Fruit fly (Drosophila melanogaster) whole organism, prepupa: Measurements from ENCODE around the gene CG6000.

Source experiments
- Blimp-1 ChIP-seq: fragments of 200-800 bp; sonication (Bioruptor generic); optimal IDR thresholded peaks from 3 replicates; lab custom pipeline; 2017; ENCODE audit warnings: missing biosample characterization, missing genetic modification characterization, mild to moderate bottlenecking, moderate library complexity, missing genetic modification reagents
- CG10631 ChIP-seq: fragments of 200-800 bp; sonication (Bioruptor generic); optimal IDR thresholded peaks from 2 replicates; lab custom pipeline; 2016; ENCODE audit warnings: missing biosample characterization, missing genetic modification characterization
- CG10669 ChIP-seq: fragments of 200-800 bp; sonication (Bioruptor generic); optimal IDR thresholded peaks from 3 replicates; lab custom pipeline; 2018; ENCODE audit warnings: missing biosample characterization, mild to moderate bottlenecking, missing genetic modification characterization, moderate library complexity
- CG11294 ChIP-seq: fragments of 200-800 bp; sonication (Bioruptor generic); IDR thresholded peaks from 2 replicates; pipeline ENCODE4 v1.3.6; 2022; ENCODE audit warnings: missing biosample characterization, missing genetic modification characterization
- CG11762 ChIP-seq: fragments of 200-800 bp; sonication (Bioruptor generic); optimal IDR thresholded peaks from 3 replicates; lab custom pipeline; 2016; ENCODE audit warnings: missing biosample characterization, missing genetic modification characterization; ENCODE audit not compliant: insufficient read depth
- CG11902 ChIP-seq: fragments of 200-800 bp; sonication (Bioruptor generic); optimal IDR thresholded peaks from 3 replicates; lab custom pipeline; 2016; ENCODE audit warnings: missing biosample characterization, missing genetic modification characterization
- CG15336 ChIP-seq: fragments of 200-800 bp; sonication (Bioruptor generic); IDR thresholded peaks from 2 replicates; pipeline ENCODE4 v1.3.6; 2022; ENCODE audit warnings: missing biosample characterization, missing genetic modification characterization
- CG1621 ChIP-seq: fragments of 200-800 bp; sonication (Bioruptor generic); optimal IDR thresholded peaks from 3 replicates; lab custom pipeline; 2018; ENCODE audit warnings: missing biosample characterization, mild to moderate bottlenecking, missing genetic modification characterization
- CG32006 ChIP-seq: fragments of 200-800 bp; sonication (Bioruptor generic); optimal IDR thresholded peaks from 3 replicates; lab custom pipeline; 2017; ENCODE audit warnings: missing biosample characterization, mild to moderate bottlenecking, missing genetic modification characterization
- CG3919 ChIP-seq: fragments of 200-800 bp; sonication (Bioruptor generic); optimal IDR thresholded peaks from 3 replicates; lab custom pipeline; 2016; ENCODE audit warnings: missing biosample characterization, missing genetic modification characterization
- CG4318 ChIP-seq: fragments of 200-800 bp; sonication (Bioruptor generic); optimal IDR thresholded peaks from 3 replicates; lab custom pipeline; 2017; ENCODE audit warnings: missing biosample characterization, mild to moderate bottlenecking, missing genetic modification characterization
- CG6163 ChIP-seq: fragments of 200-800 bp; sonication (Bioruptor generic); IDR thresholded peaks from 3 replicates; pipeline ENCODE4 v1.3.6; 2022; ENCODE audit warnings: missing biosample characterization, missing genetic modification characterization
- CG6276 ChIP-seq: fragments of 200-800 bp; sonication (Bioruptor generic); optimal IDR thresholded peaks from 2 replicates; lab custom pipeline; 2017; ENCODE audit warnings: missing biosample characterization, mild to moderate bottlenecking, missing genetic modification characterization
- CG6792 ChIP-seq: fragments of 200-800 bp; sonication (Bioruptor generic); optimal IDR thresholded peaks from 3 replicates; lab custom pipeline; 2016; ENCODE audit warnings: missing biosample characterization, missing genetic modification characterization
- CG6808 ChIP-seq: fragments of 200-800 bp; sonication (Bioruptor generic); optimal IDR thresholded peaks from 3 replicates; lab custom pipeline; 2017; ENCODE audit warnings: missing biosample characterization, missing genetic modification characterization, mild to moderate bottlenecking, moderate library complexity, missing genetic modification reagents
- CG6854 ChIP-seq: fragments of 200-800 bp; sonication (Bioruptor generic); optimal IDR thresholded peaks from 2 replicates; lab custom pipeline; 2017; ENCODE audit warnings: missing biosample characterization, mild to moderate bottlenecking, missing genetic modification characterization
- CG7368 ChIP-seq: fragments of 200-800 bp; sonication (Bioruptor generic); optimal IDR thresholded peaks from 3 replicates; lab custom pipeline; 2016; ENCODE audit warnings: missing biosample characterization, missing genetic modification characterization
- CG8119 ChIP-seq: fragments of 200-800 bp; sonication (Bioruptor generic); IDR thresholded peaks from 3 replicates; pipeline ENCODE4 v1.3.6; 2022; ENCODE audit warnings: missing biosample characterization, missing genetic modification characterization
- CG9139 ChIP-seq: fragments of 200-800 bp; sonication (Bioruptor generic); optimal IDR thresholded peaks from 3 replicates; lab custom pipeline; 2017; ENCODE audit warnings: missing biosample characterization, mild to moderate bottlenecking, missing genetic modification characterization
- Eip75B ChIP-seq: fragments of 200-800 bp; sonication (Bioruptor generic); optimal IDR thresholded peaks from 3 replicates; lab custom pipeline; 2016; ENCODE audit warnings: missing biosample characterization, missing genetic modification characterization
- Eip78C ChIP-seq: fragments of 200-800 bp; sonication (Bioruptor generic); peaks from one replicate; lab custom pipeline; 2016; ENCODE audit warnings: missing biosample characterization, missing genetic modification characterization
- Eip93F ChIP-seq: fragments of 200-800 bp; sonication (Bioruptor generic); optimal IDR thresholded peaks from 2 replicates; lab custom pipeline; 2016; ENCODE audit warnings: missing biosample characterization, mild to moderate bottlenecking, missing genetic modification characterization
- Ets21C ChIP-seq: fragments of 200-800 bp; sonication (Bioruptor generic); optimal IDR thresholded peaks from 3 replicates; lab custom pipeline; 2016; ENCODE audit warnings: missing biosample characterization, missing genetic modification characterization
- Ets96B ChIP-seq: fragments of 200-800 bp; optimal IDR thresholded peaks from 2 replicates; lab custom pipeline; 2019; ENCODE audit warnings: missing biosample characterization, mild to moderate bottlenecking, missing genetic modification characterization, moderate library complexity
- Gug ChIP-seq: fragments of 200-800 bp; sonication (Bioruptor generic); IDR thresholded peaks from 2 replicates; pipeline ENCODE4 v1.3.6; 2022; ENCODE audit warnings: missing biosample characterization, missing genetic modification characterization
- Hr4 ChIP-seq: fragments of 200-800 bp; sonication (Bioruptor generic); optimal IDR thresholded peaks from 3 replicates; lab custom pipeline; 2016; ENCODE audit warnings: missing biosample characterization, missing genetic modification characterization
- Lpt ChIP-seq: fragments of 200-800 bp; sonication (Bioruptor generic); optimal IDR thresholded peaks from 3 replicates; lab custom pipeline; 2016; ENCODE audit warnings: missing biosample characterization, missing genetic modification characterization
- Met ChIP-seq: fragments of 200-800 bp; sonication (Bioruptor generic); optimal IDR thresholded peaks from 3 replicates; lab custom pipeline; 2016; ENCODE audit warnings: missing biosample characterization, missing genetic modification characterization
- Smox ChIP-seq: fragments of 200-800 bp; sonication (Bioruptor generic); optimal IDR thresholded peaks from 3 replicates; lab custom pipeline; 2016; ENCODE audit warnings: missing biosample characterization, missing genetic modification characterization
- Sox102F ChIP-seq: fragments of 200-800 bp; sonication (Bioruptor generic); optimal IDR thresholded peaks from 2 replicates; lab custom pipeline; 2016; ENCODE audit warnings: missing biosample characterization, mild to moderate bottlenecking, missing genetic modification characterization
- Sox14 ChIP-seq: fragments of 200-800 bp; sonication (Bioruptor generic); optimal IDR thresholded peaks from 3 replicates; lab custom pipeline; 2016; ENCODE audit warnings: missing biosample characterization, missing genetic modification characterization
- Sox15 ChIP-seq: fragments of 200-800 bp; sonication (Bioruptor generic); optimal IDR thresholded peaks from 3 replicates; lab custom pipeline; 2016; ENCODE audit warnings: missing biosample characterization, missing genetic modification characterization
- cyc ChIP-seq: fragments of 200-800 bp; sonication (Bioruptor generic); optimal IDR thresholded peaks from 3 replicates; lab custom pipeline; 2016; ENCODE audit warnings: missing biosample characterization, missing genetic modification characterization
- dsx ChIP-seq: fragments of 200-800 bp; optimal IDR thresholded peaks from 3 replicates; lab custom pipeline; 2019; ENCODE audit warnings: missing biosample characterization, mild to moderate bottlenecking, missing genetic modification characterization, moderate library complexity; ENCODE audit not compliant: poor library complexity, severe bottlenecking
- eg ChIP-seq: fragments of 200-800 bp; sonication (Bioruptor generic); IDR thresholded peaks from 3 replicates; pipeline ENCODE4 v1.3.6; 2022; ENCODE audit warnings: missing biosample characterization, missing genetic modification characterization
- esn ChIP-seq: fragments of 200-800 bp; sonication (Bioruptor generic); optimal IDR thresholded peaks from 2 replicates; lab custom pipeline; 2016; ENCODE audit warnings: missing biosample characterization, mild to moderate bottlenecking, missing genetic modification characterization, moderate library complexity
- fd85E ChIP-seq: fragments of 200-800 bp; sonication (Bioruptor generic); optimal IDR thresholded peaks from 3 replicates; lab custom pipeline; 2016; ENCODE audit warnings: missing biosample characterization, missing genetic modification characterization
- fkh ChIP-seq: fragments of 200-800 bp; sonication (Bioruptor generic); optimal IDR thresholded peaks from 3 replicates; lab custom pipeline; 2017; ENCODE audit warnings: missing biosample characterization, mild to moderate bottlenecking, missing genetic modification characterization, moderate library complexity
- net ChIP-seq: fragments of 200-800 bp; sonication (Bioruptor generic); optimal IDR thresholded peaks from 3 replicates; lab custom pipeline; 2016; ENCODE audit warnings: missing biosample characterization, missing genetic modification characterization
- salr ChIP-seq, 2 experiments: fragments of 200-800 bp; sonication (Bioruptor generic); optimal IDR thresholded peaks; 3 replicates each; lab custom pipeline; 2016 to 2018; ENCODE audit warnings: missing biosample characterization in 2 of 2, missing genetic modification characterization in 2 of 2, mild to moderate bottlenecking in 1 of 2
- ss ChIP-seq, 2 experiments: fragments of 200-800 bp; sonication (Bioruptor generic); optimal IDR thresholded peaks; 2 replicates in 1 of 2; 3 replicates in 1 of 2; lab custom pipeline; 2017 to 2018; ENCODE audit warnings: mild to moderate bottlenecking in 2 of 2, missing biosample characterization in 2 of 2, missing genetic modification characterization in 2 of 2, moderate library complexity in 1 of 2
- svp ChIP-seq: fragments of 200-800 bp; sonication (Bioruptor generic); peaks from one replicate; lab custom pipeline; 2016; ENCODE audit warnings: missing biosample characterization, missing genetic modification characterization
- vri ChIP-seq: fragments of 200-800 bp; sonication (Bioruptor generic); optimal IDR thresholded peaks from 3 replicates; lab custom pipeline; 2016; ENCODE audit warnings: missing biosample characterization, mild to moderate bottlenecking, missing genetic modification characterization

CG6000 gene

DNA sequence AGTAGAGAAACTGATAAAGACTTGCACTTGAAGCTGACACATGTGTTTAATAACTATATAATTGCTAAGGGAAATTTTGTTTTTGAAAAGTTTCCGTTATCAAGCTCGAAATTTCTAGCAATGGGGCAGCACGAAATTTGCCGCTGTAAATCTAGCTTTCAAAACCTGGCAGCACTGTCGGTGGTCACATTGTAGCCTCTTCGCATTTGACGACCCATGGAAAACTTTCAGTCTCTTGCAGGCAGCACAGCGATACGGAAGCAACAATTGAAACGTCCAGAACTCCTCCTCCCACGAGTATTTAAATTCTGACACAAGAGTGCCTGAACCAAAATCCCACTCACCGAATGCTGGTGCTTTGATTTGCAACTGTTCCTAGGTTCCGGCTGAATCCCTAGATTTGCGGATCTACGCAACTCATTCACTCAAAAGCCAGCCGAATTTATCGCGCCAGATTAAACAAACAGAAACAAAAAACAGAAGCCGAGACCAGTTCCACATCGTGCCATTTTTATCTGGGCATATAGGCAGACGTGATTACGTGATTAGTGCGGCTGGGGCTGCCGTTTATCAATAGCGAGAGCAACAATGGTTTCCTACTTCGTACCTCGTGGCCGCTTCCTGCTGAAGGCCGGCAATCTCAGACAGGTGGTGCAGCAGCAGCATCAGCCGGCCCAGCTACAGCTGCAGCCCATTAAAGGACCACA lies 2.6 kb upstream of the CG6000 start:
- peak; percentile 24 for TF ChIP-seq fkh (GFP tag; lab: Kevin White, UChicago)
- peak; percentile 65 for TF ChIP-seq CG6808 (GFP tag; lab: Kevin White, UChicago)
- TF ChIP-seq CG6163 (GFP tag; lab: Robert Waterston, UW), result peak; percentile 52; the same call in 2 of the 3 replicates
- TF ChIP-seq svp (GFP tag; lab: Kevin White, UChicago), result peak; percentile 88
- peak; percentile 22 for TF ChIP-seq vri
- TF ChIP-seq eg, result peak; percentile 36; the same call in 1 of the 3 replicates
- 0 out of 3 replicates have a peak, but pooled peaks have one; percentile 21 for TF ChIP-seq CG8119 (GFP tag; lab: Robert Waterston, UW)
- no peak for TF ChIP-seq Sox102F (GFP tag; lab: Kevin White, UChicago)
- peak in 1 of 2 experiments; percentile 47 for TF ChIP-seq ss (GFP tag; optimal IDR thresholded peaks at IDR 0.05; lab: Kevin White, UChicago)
- TF ChIP-seq salr (GFP tag; optimal IDR thresholded peaks at IDR 0.05; lab: Kevin White, UChicago), result no peak
- no peak for TF ChIP-seq Hr4 (GFP tag; lab: Kevin White, UChicago)
- no peak for TF ChIP-seq Smox
- TF ChIP-seq dsx (GFP tag; lab: Kevin White, UChicago), result peak; percentile 77
- TF ChIP-seq, all 60 proteins: peak for 9

- TF ChIP-seq CG11902 (GFP tag; lab: Kevin White, UChicago), result no peak
- peak; percentile 55 for TF ChIP-seq Eip93F (GFP tag; lab: Kevin White, UChicago)
- TF ChIP-seq svp (GFP tag; lab: Kevin White, UChicago), result peak; percentile 99
- peak; percentile 55 for TF ChIP-seq vri
These were observed 587 bp upstream of the CG6000 start for dm6 chr3R:24053506-24054102.

dm6 chr3R:24057188-24057587 lies 3.0 kb downstream of the CG6000 start, which contains the start of gene Hsp68:
TSS of gene Hsp68 (minus strand) at chr3R:24057310.
- no peak for TF ChIP-seq CG6276 (GFP tag; lab: Kevin White, UChicago)
- no peak for TF ChIP-seq Eip78C (GFP tag; lab: Kevin White, UChicago)
- TF ChIP-seq Hr4 (GFP tag; lab: Kevin White, UChicago), result no peak
- peak; percentile 32 for TF ChIP-seq Sox14
- no peak for TF ChIP-seq CG10669
- TF ChIP-seq Eip75B (GFP tag; lab: Kevin White, UChicago), result no peak
- peak; percentile 40 for TF ChIP-seq CG1621
- no peak for TF ChIP-seq CG15336 (GFP tag; lab: Robert Waterston, UW)
- TF ChIP-seq ss (GFP tag; optimal IDR thresholded peaks at IDR 0.05; lab: Kevin White, UChicago), result peak in 1 of 2 experiments; percentile 49
- TF ChIP-seq Lpt (GFP tag; lab: Kevin White, UChicago), result no peak
- no peak for TF ChIP-seq Gug (GFP tag; lab: Robert Waterston, UW)
- no peak for TF ChIP-seq Met (GFP tag; lab: Kevin White, UChicago)
- no peak for TF ChIP-seq CG9139 (GFP tag; lab: Kevin White, UChicago)
- no peak for TF ChIP-seq CG10631 (GFP tag; lab: Kevin White, UChicago)
- TF ChIP-seq net (GFP tag; lab: Kevin White, UChicago), result no peak
- no peak for TF ChIP-seq CG4318
- no peak for TF ChIP-seq Sox15 (GFP tag; lab: Kevin White, UChicago)
- TF ChIP-seq CG6808 (GFP tag; lab: Kevin White, UChicago), result peak; percentile 43
- TF ChIP-seq Sox102F (GFP tag; lab: Kevin White, UChicago), result no peak
- TF ChIP-seq dsx (GFP tag; lab: Kevin White, UChicago), result peak; percentile 55
- TF ChIP-seq Ets96B, result no peak
- TF ChIP-seq cyc (GFP tag; lab: Kevin White, UChicago), result no peak
- TF ChIP-seq Ets21C (GFP tag; lab: Kevin White, UChicago), result no peak
- TF ChIP-seq fd85E, result no peak
- peak; percentile 87 for TF ChIP-seq svp (GFP tag; lab: Kevin White, UChicago)
- no peak for TF ChIP-seq Eip93F (GFP tag; lab: Kevin White, UChicago)
- no peak for TF ChIP-seq Blimp-1 (GFP tag; lab: Kevin White, UChicago)
- TF ChIP-seq esn (GFP tag; lab: Kevin White, UChicago), result peak; percentile 8
- peak; percentile 68 for TF ChIP-seq CG6854
- TF ChIP-seq CG32006 (GFP tag; lab: Kevin White, UChicago), result no peak
- no peak for TF ChIP-seq CG6163 (GFP tag; lab: Robert Waterston, UW)
- no peak for TF ChIP-seq Smox
- no peak for TF ChIP-seq CG11762 (GFP tag; lab: Kevin White, UChicago)
- TF ChIP-seq CG11294, result no peak
- TF ChIP-seq CG3919 (GFP tag; lab: Kevin White, UChicago), result no peak
- no peak for TF ChIP-seq CG6792 (GFP tag; lab: Kevin White, UChicago)
- peak; percentile 28 for TF ChIP-seq fkh (GFP tag; lab: Kevin White, UChicago)
- no peak for TF ChIP-seq salr (GFP tag; optimal IDR thresholded peaks at IDR 0.05; lab: Kevin White, UChicago)
- TF ChIP-seq CG7368, result no peak
- TF ChIP-seq eg, result no peak
